Fruit fly (Drosophila melanogaster): ENCODE results near the gene CG12983.

Gene CG12983

dm6 chr3L:20917025-20917691 is 49.4 kb downstream of the CG12983 start:
- TF ChIP-seq E2f2 (GFP tag; IDR thresholded peaks at IDR 0.05) = no peak
- TF ChIP-seq Ets65A (GFP tag) = peak; percentile 38

dm6 chr3L:20915111-20915510 is 51.5 kb downstream of the CG12983 start:
- TF ChIP-seq HHEX (GFP tag; optimal IDR thresholded peaks at IDR 0.05) (no peak), oc (tag; optimal IDR thresholded peaks at IDR 0.05) (no peak), eyg (GFP tag; optimal IDR thresholded peaks at IDR 0.05) (no peak), Asciz (GFP tag; optimal IDR thresholded peaks at IDR 0.05) (peak; percentile 48), bsh (GFP tag; optimal IDR thresholded peaks at IDR 0.05) (peak in 1 of 2 experiments; percentile 72), gem (tag; optimal IDR thresholded peaks at IDR 0.05) (peak; percentile 13), CG17328 (GFP tag; IDR thresholded peaks at IDR 0.05) (no peak), dmrt11E (tag; optimal IDR thresholded peaks at IDR 0.05) (peak; percentile 55), Ets65A (GFP tag) (no peak), CG6813 (GFP tag; optimal IDR thresholded peaks at IDR 0.05) (no peak), CG11085 (GFP tag; IDR thresholded peaks at IDR 0.05) (no peak), CG15696 (tag; optimal IDR thresholded peaks at IDR 0.05) (no peak), Lpt (GFP tag; optimal IDR thresholded peaks at IDR 0.05) (no peak), CG14710 (tag; optimal IDR thresholded peaks at IDR 0.05) (peak; percentile 18), Hmx (GFP tag; optimal IDR thresholded peaks at IDR 0.05) (no peak), unpg (GFP tag; optimal IDR thresholded peaks at IDR 0.05) (no peak), CG17361 (GFP tag; IDR thresholded peaks at IDR 0.05) (no peak), Optix (GFP tag; IDR thresholded peaks at IDR 0.05) (no peak), CG6765 (GFP tag; optimal IDR thresholded peaks at IDR 0.05) (no peak), Sry-δ (GFP tag; optimal IDR thresholded peaks at IDR 0.05) (no peak), CG2202 (tag; optimal IDR thresholded peaks at IDR 0.05) (peak; percentile 34), CG31224 (GFP tag; IDR thresholded peaks at IDR 0.05) (no peak), ftz-f1 (GFP tag; optimal IDR thresholded peaks at IDR 0.05) (no peak), CG33213 (GFP tag; optimal IDR thresholded peaks at IDR 0.05) (no peak), CG6272 (GFP tag; IDR thresholded peaks at IDR 0.05) (no peak), CG10654 (GFP tag; optimal IDR thresholded peaks at IDR 0.05) (no peak), Bteb2 (GFP tag; optimal IDR thresholded peaks at IDR 0.05) (no peak), hkb (optimal IDR thresholded peaks at IDR 0.05) (no peak), hkb (GFP tag; IDR thresholded peaks at IDR 0.05) (no peak), sc (optimal IDR thresholded peaks at IDR 0.05) (no peak), sc (GFP tag; optimal IDR thresholded peaks at IDR 0.05) (peak; percentile 35), CG32767 (GFP tag; IDR thresholded peaks at IDR 0.05) (no peak), pros (GFP tag; optimal IDR thresholded peaks at IDR 0.05) (no peak), CG3065 (GFP tag; optimal IDR thresholded peaks at IDR 0.05) (no peak), CG1647 (GFP tag; optimal IDR thresholded peaks at IDR 0.05) (no peak), sens (GFP tag) (peak; percentile 65), hth (optimal IDR thresholded peaks at IDR 0.05) (no peak), CG8478 (optimal IDR thresholded peaks at IDR 0.05) (no peak), peb (GFP tag; IDR thresholded peaks at IDR 0.05) (no peak), CG1603 (tag; optimal IDR thresholded peaks at IDR 0.05) (peak; percentile 31)

- TF ChIP-seq chn (GFP tag; optimal IDR thresholded peaks at IDR 0.05) (no peak), CG42726 (GFP tag; IDR thresholded peaks at IDR 0.05; ENCODE audit: partially characterized antibody) (no peak), ara (GFP tag; IDR thresholded peaks at IDR 0.05) (no peak), mirr (GFP tag; optimal IDR thresholded peaks at IDR 0.05) (no peak), zfh1 (GFP tag; IDR thresholded peaks at IDR 0.05) (no peak), sna (GFP tag; IDR thresholded peaks at IDR 0.05; ENCODE audit: partially characterized antibody) (no peak), ci (GFP tag; IDR thresholded peaks at IDR 0.05) (no peak), bsh (GFP tag; optimal IDR thresholded peaks at IDR 0.05) (peak in 1 of 2 experiments; percentile 25), psq (GFP tag; optimal IDR thresholded peaks at IDR 0.05) (no peak), HLH3B (GFP tag; IDR thresholded peaks at IDR 0.05) (no peak), Sox102F (GFP tag; optimal IDR thresholded peaks at IDR 0.05) (peak; percentile 10), CG2712 (tag; optimal IDR thresholded peaks at IDR 0.05) (peak; percentile 2), CG11695 (GFP tag; IDR thresholded peaks at IDR 0.05) (no peak)
These were observed 52.2 kb downstream of the CG12983 start for dm6 chr3L:20914375-20914774.
